Worm (Caenorhabditis elegans) whole organism, L2 larva: ENCODE data around the gene rme-4.

Experiments used
- C34F6.9 ChIP-seq: fragments of 150-350 bp; optimal IDR thresholded peaks from 2 replicates; lab custom pipeline; 2014; ENCODE audit warnings: missing biosample characterization, missing genetic modification characterization
- F13H6.1 ChIP-seq: sonication (generic microtip); optimal IDR thresholded peaks from 2 replicates; lab custom pipeline; 2016; ENCODE audit warnings: missing genetic modification characterization, missing compliant biosample characterization
- alr-1 ChIP-seq: fragments of 150-350 bp; optimal IDR thresholded peaks from 2 replicates; lab custom pipeline; 2014; ENCODE audit warnings: missing biosample characterization, missing genetic modification characterization
- aly-2 ChIP-seq: fragments of 150-350 bp; optimal IDR thresholded peaks from 2 replicates; lab custom pipeline; 2014; ENCODE audit warnings: missing biosample characterization, missing genetic modification characterization
- ama-1 ChIP-seq: fragments of 150-350 bp; optimal IDR thresholded peaks from 2 replicates; lab custom pipeline; 2018; ENCODE audit warnings: inconsistent platforms
- blmp-1 ChIP-seq: sonication (generic microtip); optimal IDR thresholded peaks from 2 replicates; lab custom pipeline; 2017; ENCODE audit warnings: missing genetic modification characterization, mild to moderate bottlenecking, missing compliant biosample characterization, antibody characterized with exemption, moderate library complexity; ENCODE audit not compliant: insufficient read depth
- ceh-16 ChIP-seq: fragments of 150-350 bp; optimal IDR thresholded peaks from 2 replicates; lab custom pipeline; 2014; ENCODE audit warnings: missing biosample characterization, missing genetic modification characterization
- ceh-82 ChIP-seq: fragments of 150-350 bp; optimal IDR thresholded peaks from 2 replicates; lab custom pipeline; 2014; ENCODE audit warnings: missing biosample characterization, missing genetic modification characterization
- crh-2 ChIP-seq: sonication (generic microtip); optimal IDR thresholded peaks from 2 replicates; lab custom pipeline; 2017; ENCODE audit warnings: missing biosample characterization, missing genetic modification characterization
- dmd-4 ChIP-seq: sonication (generic microtip); optimal IDR thresholded peaks from 2 replicates; lab custom pipeline; 2017; ENCODE audit warnings: missing biosample characterization, missing genetic modification characterization
- egl-27 ChIP-seq: sonication (generic microtip); optimal IDR thresholded peaks from 3 replicates; lab custom pipeline; 2017; ENCODE audit warnings: missing biosample characterization, missing genetic modification reagents, missing genetic modification characterization
- elt-1 ChIP-seq: fragments of 150-350 bp; optimal IDR thresholded peaks from 2 replicates; lab custom pipeline; 2014; ENCODE audit warnings: missing biosample characterization, missing genetic modification characterization
- elt-3 ChIP-seq: sonication (generic microtip); optimal IDR thresholded peaks from 2 replicates; lab custom pipeline; 2017; ENCODE audit warnings: missing biosample characterization, missing genetic modification characterization
- fos-1 ChIP-seq: fragments of 150-350 bp; optimal IDR thresholded peaks from 2 replicates; lab custom pipeline; 2014; ENCODE audit warnings: missing biosample characterization, missing genetic modification characterization
- gmeb-1 ChIP-seq: fragments of 150-350 bp; optimal IDR thresholded peaks from 2 replicates; lab custom pipeline; 2014; ENCODE audit warnings: missing biosample characterization, missing genetic modification characterization
- lin-11 ChIP-seq: fragments of 150-350 bp; sonication (generic microtip); optimal IDR thresholded peaks from 2 replicates; lab custom pipeline; 2014; ENCODE audit warnings: missing biosample characterization, missing genetic modification characterization, inconsistent platforms, mixed read lengths
- lin-13 ChIP-seq: fragments of 150-350 bp; optimal IDR thresholded peaks from 2 replicates; lab custom pipeline; 2014; ENCODE audit warnings: missing biosample characterization, missing genetic modification reagents, missing genetic modification characterization
- lin-39 ChIP-seq: fragments of 150-350 bp; optimal IDR thresholded peaks from 2 replicates; lab custom pipeline; 2014; ENCODE audit warnings: missing biosample characterization, missing genetic modification reagents, missing genetic modification characterization
- lsy-2 ChIP-seq, 2 experiments: fragments of 150-350 bp in 1 of 2; sonication (generic microtip) in 1 of 2; optimal IDR thresholded peaks; 2 replicates each; lab custom pipeline; 2014 to 2017; ENCODE audit warnings: missing biosample characterization in 2 of 2, missing genetic modification characterization in 2 of 2
- mab-5 ChIP-seq: fragments of 150-350 bp; optimal IDR thresholded peaks from 2 replicates; lab custom pipeline; 2014; ENCODE audit warnings: missing biosample characterization, missing genetic modification characterization
- mbf-1 ChIP-seq: sonication (generic microtip); optimal IDR thresholded peaks from 2 replicates; lab custom pipeline; 2017; ENCODE audit warnings: missing biosample characterization, missing genetic modification characterization
- mdl-1 ChIP-seq, 2 experiments: fragments of 150-350 bp in 1 of 2; sonication (generic microtip) in 1 of 2; optimal IDR thresholded peaks; 2 replicates each; lab custom pipeline; 2017; ENCODE audit warnings: missing biosample characterization in 2 of 2, missing genetic modification characterization in 2 of 2
- nhr-10 ChIP-seq: sonication (generic microtip); optimal IDR thresholded peaks from 2 replicates; lab custom pipeline; 2017; ENCODE audit warnings: missing biosample characterization, missing genetic modification characterization
- nhr-11 ChIP-seq: fragments of 150-350 bp; optimal IDR thresholded peaks from 2 replicates; lab custom pipeline; 2014; ENCODE audit warnings: missing biosample characterization, missing genetic modification characterization
- nhr-12 ChIP-seq: fragments of 150-350 bp; optimal IDR thresholded peaks from 2 replicates; lab custom pipeline; 2014; ENCODE audit warnings: missing biosample characterization, missing genetic modification characterization
- nhr-129 ChIP-seq: fragments of 150-350 bp; optimal IDR thresholded peaks from 2 replicates; lab custom pipeline; 2014; ENCODE audit warnings: missing biosample characterization, missing genetic modification characterization
- nhr-21 ChIP-seq: fragments of 150-350 bp; optimal IDR thresholded peaks from 2 replicates; lab custom pipeline; 2014; ENCODE audit warnings: missing biosample characterization, missing genetic modification characterization
- nhr-23 ChIP-seq: fragments of 150-350 bp; optimal IDR thresholded peaks from 2 replicates; lab custom pipeline; 2014; ENCODE audit warnings: missing biosample characterization, missing genetic modification reagents, missing genetic modification characterization
- nhr-237 ChIP-seq: fragments of 150-350 bp; optimal IDR thresholded peaks from 2 replicates; lab custom pipeline; 2014; ENCODE audit warnings: missing biosample characterization, missing genetic modification characterization
- nhr-25 ChIP-seq: fragments of 150-350 bp; sonication (generic microtip); optimal IDR thresholded peaks from 3 replicates; lab custom pipeline; 2014; ENCODE audit warnings: missing biosample characterization, missing genetic modification characterization
- nhr-6 ChIP-seq: fragments of 150-350 bp; optimal IDR thresholded peaks from 2 replicates; lab custom pipeline; 2014; ENCODE audit warnings: missing biosample characterization, missing genetic modification characterization
- nhr-77 ChIP-seq: fragments of 150-350 bp; optimal IDR thresholded peaks from 2 replicates; lab custom pipeline; 2014; ENCODE audit warnings: missing biosample characterization, missing genetic modification characterization
- peb-1 ChIP-seq: fragments of 150-350 bp; optimal IDR thresholded peaks from 2 replicates; lab custom pipeline; 2014; ENCODE audit warnings: missing biosample characterization, missing genetic modification characterization
- sem-4 ChIP-seq: fragments of 150-350 bp; optimal IDR thresholded peaks from 2 replicates; lab custom pipeline; 2014; ENCODE audit warnings: missing biosample characterization, missing genetic modification reagents, missing genetic modification characterization
- skn-1 ChIP-seq: sonication (generic microtip); optimal IDR thresholded peaks from 2 replicates; lab custom pipeline; 2017; ENCODE audit warnings: missing biosample characterization, missing genetic modification characterization
- sma-3 ChIP-seq: sonication (generic microtip); optimal IDR thresholded peaks from 2 replicates; lab custom pipeline; 2016; ENCODE audit warnings: missing genetic modification reagents, missing genetic modification characterization, missing compliant biosample characterization
- sma-9 ChIP-seq, 2 experiments: fragments of 150-350 bp in 1 of 2; sonication (generic microtip) in 1 of 2; optimal IDR thresholded peaks; 2 replicates each; lab custom pipeline; 2014 to 2016; ENCODE audit warnings: missing genetic modification characterization in 2 of 2, mild to moderate bottlenecking in 1 of 2, missing biosample characterization in 1 of 2, missing compliant biosample characterization in 1 of 2, missing genetic modification reagents in 1 of 2, moderate library complexity in 1 of 2
- snpc-4 ChIP-seq: fragments of 150-350 bp; optimal IDR thresholded peaks from 2 replicates; lab custom pipeline; 2014; ENCODE audit warnings: missing biosample characterization, missing genetic modification characterization
- unc-55 ChIP-seq: fragments of 150-350 bp; sonication (generic microtip); optimal IDR thresholded peaks from 3 replicates; lab custom pipeline; 2014; ENCODE audit warnings: missing biosample characterization, missing genetic modification reagents, missing genetic modification characterization
- ztf-1 ChIP-seq: fragments of 200-800 bp; sonication (Bioruptor generic); conservative IDR thresholded peaks from 2 replicates; pipeline ENCODE4 v1.3.6; 2022; ENCODE audit warnings: missing genetic modification characterization, missing compliant biosample characterization
- ztf-11 ChIP-seq: sonication (generic microtip); optimal IDR thresholded peaks from 2 replicates; lab custom pipeline; 2017; ENCODE audit warnings: missing biosample characterization, missing genetic modification characterization
- ztf-4 ChIP-seq: fragments of 150-350 bp; optimal IDR thresholded peaks from 2 replicates; lab custom pipeline; 2014; ENCODE audit warnings: missing biosample characterization, missing genetic modification characterization

The rme-4 gene

ce11 chrX:10419743-10420142 lies 40.1 kb upstream of the rme-4 start, which contains the start of gene cdk-11.2:
cdk-11.2 (minus strand) TSS chrX:10419765.
- no peak for TF ChIP-seq mdl-1 (tag; optimal IDR thresholded peaks at IDR 0.05; lab: Kevin White, UChicago)
- TF ChIP-seq sma-3 (GFP tag; lab: Kevin White, UChicago), result peak; percentile 60
- TF ChIP-seq sem-4 (tag; lab: Kevin White, UChicago), result peak; percentile 49
- TF ChIP-seq nhr-21, result peak; percentile 44
- TF ChIP-seq unc-55 (GFP tag; lab: Kevin White, UChicago), result peak; percentile 90
- no peak for TF ChIP-seq ama-1 (lab: Kevin White, UChicago)
- TF ChIP-seq lin-13 (GFP tag; lab: Kevin White, UChicago), result peak; percentile 16
- peak; percentile 82 for TF ChIP-seq C34F6.9
- peak; percentile 27 for TF ChIP-seq F13H6.1 (tag; lab: Kevin White, UChicago)
- peak; percentile 44 for TF ChIP-seq lin-11 (tag; lab: Kevin White, UChicago)
- peak; percentile 67 for TF ChIP-seq sma-9 (GFP tag; optimal IDR thresholded peaks at IDR 0.05; lab: Kevin White, UChicago)
- no peak for TF ChIP-seq sma-9 (tag; optimal IDR thresholded peaks at IDR 0.05; lab: Kevin White, UChicago)
- peak; percentile 6 for TF ChIP-seq ceh-82 (tag; lab: Kevin White, UChicago)
- TF ChIP-seq elt-1 (tag; lab: Kevin White, UChicago), result no peak
- TF ChIP-seq nhr-129 (tag; lab: Kevin White, UChicago), result peak; percentile 86
- peak; percentile 69 for TF ChIP-seq fos-1 (tag; lab: Kevin White, UChicago)
- no peak for TF ChIP-seq peb-1 (tag; lab: Kevin White, UChicago)
- TF ChIP-seq snpc-4 (tag; lab: Kevin White, UChicago), result peak; percentile 1
- peak; percentile 34 to 67 for TF ChIP-seq lsy-2 (tag; optimal IDR thresholded peaks at IDR 0.05; lab: Kevin White, UChicago)
- peak; percentile 64 for TF ChIP-seq crh-2 (tag; lab: Kevin White, UChicago)
- TF ChIP-seq blmp-1, result peak; percentile 8

ce11 chrX:10412425-10412824 lies 32.8 kb upstream of the rme-4 start, which contains the start of gene acr-8:
acr-8 (plus strand) TSS chrX:10412725.
- TF ChIP-seq nhr-6 (tag; lab: Kevin White, UChicago), result no peak
- no peak for TF ChIP-seq skn-1 (tag; lab: Kevin White, UChicago)
- TF ChIP-seq nhr-77, result no peak
- no peak for TF ChIP-seq fos-1 (tag; lab: Kevin White, UChicago)
- TF ChIP-seq lin-39 (tag; lab: Kevin White, UChicago), result no peak
- no peak for TF ChIP-seq nhr-10
- no peak for TF ChIP-seq mdl-1 (tag; optimal IDR thresholded peaks at IDR 0.05; lab: Kevin White, UChicago)
- TF ChIP-seq ztf-4 (tag; lab: Kevin White, UChicago), result no peak
- no peak for TF ChIP-seq egl-27 (tag; lab: Kevin White, UChicago)
- TF ChIP-seq nhr-23, result no peak
- no peak for TF ChIP-seq nhr-237 (tag; lab: Kevin White, UChicago)
- no peak for TF ChIP-seq ztf-1 (GFP tag; lab: Robert Waterston, UW)

ce11 chrX:10410539-10410938 lies 30.9 kb upstream of the rme-4 start:
- TF ChIP-seq C34F6.9, result peak; percentile 12
- TF ChIP-seq mab-5 (tag; lab: Kevin White, UChicago), result no peak
- TF ChIP-seq nhr-12 (tag; lab: Kevin White, UChicago), result no peak
- TF ChIP-seq aly-2 (tag; lab: Kevin White, UChicago), result no peak
- TF ChIP-seq snpc-4 (tag; lab: Kevin White, UChicago), result no peak
- no peak for TF ChIP-seq unc-55 (GFP tag; lab: Kevin White, UChicago)
- no peak for TF ChIP-seq ztf-11 (tag; lab: Kevin White, UChicago)
- TF ChIP-seq nhr-10, result no peak
- TF ChIP-seq sma-9 (GFP tag; optimal IDR thresholded peaks at IDR 0.05; lab: Kevin White, UChicago), result peak; percentile 22
- no peak for TF ChIP-seq sma-9 (tag; optimal IDR thresholded peaks at IDR 0.05; lab: Kevin White, UChicago)
- TF ChIP-seq peb-1 (tag; lab: Kevin White, UChicago), result no peak
- TF ChIP-seq ztf-1 (GFP tag; lab: Robert Waterston, UW), result no peak
- no peak for TF ChIP-seq nhr-77
- no peak for TF ChIP-seq alr-1 (tag; lab: Kevin White, UChicago)
- TF ChIP-seq nhr-11, result no peak
- TF ChIP-seq blmp-1, result no peak
- no peak for TF ChIP-seq elt-3 (tag; lab: Kevin White, UChicago)
- no peak for TF ChIP-seq gmeb-1
- TF ChIP-seq nhr-21, result no peak
- no peak for TF ChIP-seq ceh-16 (tag; lab: Kevin White, UChicago)
- no peak for TF ChIP-seq sma-3 (GFP tag; lab: Kevin White, UChicago)
- no peak for TF ChIP-seq lin-11 (tag; lab: Kevin White, UChicago)
- no peak for TF ChIP-seq ama-1 (lab: Kevin White, UChicago)
- TF ChIP-seq nhr-237 (tag; lab: Kevin White, UChicago), result no peak
- no peak for TF ChIP-seq elt-1 (tag; lab: Kevin White, UChicago)
- TF ChIP-seq lin-13 (GFP tag; lab: Kevin White, UChicago), result no peak
- no peak for TF ChIP-seq nhr-25 (tag; lab: Kevin White, UChicago)
- TF ChIP-seq mbf-1 (tag; lab: Kevin White, UChicago), result no peak
- TF ChIP-seq mdl-1 (tag; optimal IDR thresholded peaks at IDR 0.05; lab: Kevin White, UChicago), result no peak
- no peak for TF ChIP-seq nhr-6 (tag; lab: Kevin White, UChicago)
- no peak for TF ChIP-seq ztf-4 (tag; lab: Kevin White, UChicago)
- no peak for TF ChIP-seq dmd-4 (tag; lab: Kevin White, UChicago)
- peak; percentile 51 for TF ChIP-seq nhr-129 (tag; lab: Kevin White, UChicago)
- peak; percentile 9 for TF ChIP-seq F13H6.1 (tag; lab: Kevin White, UChicago)
